Worm (Caenorhabditis elegans) whole organism, dauer: ENCODE measurements around the gene M05D6.1.

Source experiments
- unc-62 ChIP-seq: sonication (generic microtip); optimal IDR thresholded peaks from 2 replicates; lab custom pipeline; 2017; ENCODE audit warnings: missing biosample characterization, missing genetic modification reagents, missing genetic modification characterization

Gene M05D6.1

DNA sequence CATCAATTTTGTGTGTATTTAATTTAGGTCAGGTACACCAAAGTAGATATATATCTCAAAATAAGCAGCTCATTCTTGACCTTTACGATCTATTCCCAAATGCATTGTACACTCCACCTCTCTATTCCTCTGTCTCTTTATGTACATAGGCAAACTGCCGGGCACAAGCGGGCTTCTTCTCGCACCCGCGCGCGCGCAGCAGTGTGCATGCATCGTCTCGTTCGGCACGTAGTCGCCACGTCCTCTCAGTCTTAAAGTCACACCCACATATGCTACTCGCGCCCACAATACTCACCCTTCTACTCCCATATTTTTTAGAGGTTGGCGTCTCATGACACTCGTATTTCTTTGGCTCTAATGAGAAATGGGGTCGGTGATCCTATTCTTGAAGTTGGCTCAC, 23.8 kb downstream of the M05D6.1 start:
- no peak for TF ChIP-seq unc-62

DNA sequence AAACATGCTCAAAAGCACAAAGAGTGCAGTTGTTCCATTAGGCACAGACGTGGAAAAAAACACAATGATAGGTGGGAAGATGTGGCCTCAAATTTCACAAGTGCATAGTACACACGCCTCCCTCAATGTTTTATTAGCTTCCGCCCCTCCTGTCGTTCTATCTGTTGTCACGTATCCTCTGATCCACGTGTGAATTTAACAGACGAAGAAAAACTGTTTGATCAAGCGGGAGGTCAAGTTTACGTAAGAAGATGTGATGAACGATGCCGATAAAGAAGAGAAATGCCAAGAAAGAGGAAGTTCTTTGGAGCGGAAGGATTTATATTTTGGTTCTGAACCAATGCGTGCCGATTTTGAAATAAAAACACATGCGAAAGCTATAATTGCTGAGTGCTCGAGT, 24.5 kb downstream of the M05D6.1 start:
- TF ChIP-seq unc-62: no peak

DNA sequence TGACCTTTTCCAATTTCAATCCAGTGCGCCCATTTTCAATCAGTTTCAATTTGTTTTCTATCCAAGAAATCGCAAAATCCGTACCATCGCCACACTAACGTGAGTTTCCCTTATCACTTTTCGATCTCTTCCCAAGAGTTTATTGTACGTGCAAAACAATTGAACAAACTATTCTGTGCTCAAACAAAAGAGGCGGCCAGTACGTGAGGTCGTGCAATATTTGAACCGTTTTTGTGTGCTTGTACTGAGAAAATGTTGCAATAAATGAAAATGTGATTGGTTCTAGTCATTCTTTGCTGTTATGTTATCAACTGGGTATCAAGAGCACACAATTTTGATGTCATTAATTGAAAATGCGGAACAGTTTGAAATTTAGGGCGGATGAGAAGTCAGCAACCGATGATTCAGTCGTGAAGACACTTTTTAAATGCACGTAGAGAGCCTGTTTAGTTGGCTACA, 25.5 kb downstream of the M05D6.1 start, which contains the start of gene F22B5.4:
F22B5.4 (plus strand) TSS at position 51 of the 459 bp plus-strand sequence.
- no peak for TF ChIP-seq unc-62

DNA sequence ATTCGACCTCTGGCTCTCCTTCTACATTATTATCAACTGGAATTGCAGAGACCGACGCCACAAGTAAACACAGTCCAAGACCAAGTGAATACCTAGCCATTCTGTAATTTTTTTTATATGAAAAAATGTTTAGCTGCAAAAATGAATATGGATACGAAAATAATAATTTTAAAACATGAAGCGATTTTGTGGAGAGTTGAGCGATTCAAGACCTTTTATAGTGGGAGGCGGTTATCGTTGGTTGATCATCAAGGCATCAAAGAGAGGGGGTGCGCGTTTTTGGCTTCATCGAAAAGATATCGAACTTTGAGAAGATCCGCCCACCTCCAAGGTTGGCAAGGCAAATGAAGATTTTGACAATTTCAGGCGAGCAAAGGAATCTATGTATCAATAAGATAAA, 28.5 kb downstream of the M05D6.1 start, which contains the start of gene cut-3:
cut-3 (minus strand) TSS at position 101 of the 400 bp plus-strand sequence.
- TF ChIP-seq unc-62: no peak

DNA sequence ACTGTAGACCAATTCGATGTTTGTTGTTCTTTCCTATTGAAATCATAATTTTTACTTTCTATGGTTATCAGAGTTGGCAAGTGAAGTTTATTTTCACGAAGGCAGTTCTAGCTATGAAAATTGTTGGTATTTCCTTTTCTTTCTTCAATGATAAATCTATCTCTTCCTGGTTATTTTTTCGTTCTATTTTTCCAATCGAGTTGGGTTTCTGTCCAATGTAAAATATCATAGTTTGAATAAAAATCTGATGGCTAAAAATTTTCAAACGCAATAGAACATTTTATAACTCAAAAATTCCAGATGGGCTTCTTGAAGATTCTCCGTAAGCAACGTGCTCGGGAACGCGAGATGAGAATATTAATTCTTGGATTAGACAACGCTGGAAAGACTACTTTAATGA, 31.2 kb downstream of the M05D6.1 start, which contains the start of gene evl-20:
evl-20 (plus strand) TSS at position 301 of the 400 bp plus-strand sequence.
- no peak for TF ChIP-seq unc-62

DNA sequence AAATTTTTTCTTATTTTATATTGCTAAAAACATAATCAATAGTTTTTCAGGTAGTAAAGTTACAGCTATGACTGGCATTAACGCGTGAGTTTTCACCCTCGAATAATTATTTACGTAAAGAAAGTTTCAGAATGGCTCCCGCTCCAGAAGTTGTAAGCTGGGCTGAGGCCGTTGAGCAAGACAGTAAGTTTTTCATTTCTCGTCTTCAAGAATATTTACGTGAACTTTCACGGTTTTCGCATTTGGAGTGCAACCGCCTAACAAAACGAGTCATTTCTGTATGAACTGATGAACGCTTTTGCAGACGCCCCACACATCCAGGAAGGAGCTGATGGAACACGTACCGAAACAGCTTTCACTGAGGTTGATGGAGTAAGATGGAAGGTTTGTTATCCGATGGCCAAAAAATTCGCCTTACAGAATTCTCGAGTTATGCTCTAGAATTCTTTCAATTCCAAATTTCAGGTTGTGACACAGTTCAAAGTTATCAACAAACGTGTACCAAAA, 32.4 kb downstream of the M05D6.1 start, which contains the start of gene eif-3.G:
eif-3.G (plus strand) TSS at position 51 of the 507 bp plus-strand sequence.
- no peak for TF ChIP-seq unc-62

DNA sequence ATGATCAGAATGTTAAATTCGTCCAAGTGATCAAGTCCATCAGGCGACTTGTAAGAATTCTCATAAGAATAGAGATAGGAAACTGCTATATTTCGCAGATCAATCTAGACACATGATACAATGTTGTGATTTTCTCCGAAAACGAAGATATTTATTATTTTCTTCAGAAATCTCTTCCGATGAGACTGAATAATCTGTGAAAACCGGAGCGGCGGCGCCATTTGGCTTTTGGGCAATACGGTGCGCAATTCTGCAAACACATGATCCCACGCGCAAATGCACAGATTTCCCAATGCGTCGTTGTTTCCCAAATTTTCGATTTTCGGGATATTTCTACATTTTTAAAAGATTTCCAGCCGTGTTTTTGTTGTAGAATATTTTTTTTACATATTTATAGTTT, 33.0 kb downstream of the M05D6.1 start:
- TF ChIP-seq unc-62: no peak

DNA sequence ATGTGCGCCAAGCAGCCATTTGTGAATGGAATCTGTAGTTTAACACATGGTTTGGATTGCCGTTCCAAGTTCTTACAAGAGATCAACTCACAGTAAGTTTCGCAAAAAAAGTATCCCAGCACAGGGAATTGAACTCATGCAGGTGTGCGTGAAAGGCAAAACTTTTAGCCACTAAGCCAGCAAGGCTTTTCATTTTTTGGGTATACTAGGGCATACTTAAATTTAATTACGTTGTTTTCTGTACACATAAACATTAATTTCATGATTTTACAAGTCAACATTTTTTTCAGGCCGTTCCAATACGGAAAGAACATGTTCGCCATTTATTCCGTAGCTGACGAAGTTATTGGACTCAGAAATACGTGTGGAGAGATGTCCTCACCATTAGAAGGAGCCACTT, 33.7 kb downstream of the M05D6.1 start:
- no peak for TF ChIP-seq unc-62

DNA sequence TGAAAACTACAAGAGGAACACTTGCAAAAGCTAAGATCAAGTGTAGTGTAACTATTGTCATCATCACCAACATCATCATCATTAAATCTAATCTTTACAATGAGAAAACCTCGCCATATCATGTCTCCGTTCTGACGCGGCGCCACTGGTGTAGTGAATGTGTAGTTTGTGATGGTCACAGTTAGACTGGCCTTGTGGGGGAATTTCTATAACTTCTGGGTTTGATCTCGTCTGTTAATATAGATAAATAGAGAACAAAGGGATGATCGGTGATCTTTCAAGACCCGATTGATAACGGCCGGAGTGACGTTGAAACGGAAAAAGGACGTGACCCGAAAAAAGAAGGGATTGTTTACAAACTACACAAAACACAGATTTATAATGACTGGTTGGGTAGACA, 34.4 kb downstream of the M05D6.1 start:
- TF ChIP-seq unc-62: no peak

DNA sequence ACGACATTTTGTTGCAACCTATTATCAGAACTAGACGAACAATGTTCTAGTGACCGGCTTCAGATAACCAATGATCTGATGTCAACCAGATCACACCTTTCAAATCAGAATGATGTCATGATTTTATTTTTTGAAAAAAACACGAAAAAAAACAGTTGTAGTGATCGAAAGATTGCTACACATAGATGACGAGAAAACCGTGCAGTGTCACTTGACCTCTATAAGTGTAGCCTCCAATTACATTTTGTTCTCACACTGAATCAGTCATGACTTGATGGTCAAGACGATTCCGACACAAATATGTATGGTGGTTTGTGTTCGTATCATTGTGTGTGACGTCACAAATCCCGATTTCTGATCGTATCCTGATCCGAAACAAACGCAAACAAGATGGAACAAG, 35.1 kb downstream of the M05D6.1 start:
- no peak for TF ChIP-seq unc-62

DNA sequence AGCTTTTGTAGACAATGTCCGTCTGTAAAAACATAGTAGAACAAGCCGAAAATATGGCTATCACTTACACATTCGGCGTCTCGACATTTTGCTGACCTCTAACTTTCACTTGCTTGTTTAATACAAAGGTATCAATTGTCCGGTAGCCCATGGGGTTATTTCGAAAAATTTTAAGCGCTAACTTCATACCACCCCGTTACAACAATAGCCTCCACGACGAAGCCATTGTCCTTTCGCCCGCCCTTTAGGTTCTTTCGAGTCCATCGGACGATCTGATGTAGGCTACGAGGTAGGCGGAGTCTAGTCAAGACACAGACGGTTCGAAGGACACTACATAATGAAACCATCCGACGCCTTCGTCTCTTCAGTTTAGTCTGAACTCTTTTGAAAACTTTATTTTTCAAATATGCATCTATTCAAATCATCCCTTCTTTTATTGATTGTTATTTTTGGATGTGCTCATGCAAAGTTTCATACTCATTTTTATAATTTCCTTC, 36.4 kb downstream of the M05D6.1 start, which contains the start of gene lips-10:
lips-10 (plus strand) TSS at position 378 of the 497 bp plus-strand sequence.
- TF ChIP-seq unc-62: no peak

DNA sequence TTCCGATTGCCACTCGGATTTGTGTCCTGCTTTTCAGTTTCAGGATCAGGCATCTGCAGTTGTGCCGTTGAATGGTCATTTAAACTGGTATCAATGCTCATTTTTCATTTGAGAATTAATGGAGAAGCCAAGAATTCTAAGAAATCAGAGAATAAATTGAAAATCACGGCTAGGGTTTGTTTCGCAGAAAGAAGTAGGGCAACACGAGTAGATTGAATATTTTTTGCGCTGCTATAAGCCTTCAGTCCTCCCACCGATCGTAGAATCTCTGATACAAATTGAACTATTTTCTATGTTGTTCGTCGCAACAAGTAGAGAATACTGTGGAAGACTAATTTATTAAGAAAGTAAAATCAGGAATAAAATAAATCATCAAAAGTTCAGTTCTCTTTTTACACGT, 38.2 kb downstream of the M05D6.1 start, which contains the start of gene acp-3:
acp-3 (minus strand) TSS at position 101 of the 400 bp plus-strand sequence.
- TF ChIP-seq unc-62: no peak

DNA sequence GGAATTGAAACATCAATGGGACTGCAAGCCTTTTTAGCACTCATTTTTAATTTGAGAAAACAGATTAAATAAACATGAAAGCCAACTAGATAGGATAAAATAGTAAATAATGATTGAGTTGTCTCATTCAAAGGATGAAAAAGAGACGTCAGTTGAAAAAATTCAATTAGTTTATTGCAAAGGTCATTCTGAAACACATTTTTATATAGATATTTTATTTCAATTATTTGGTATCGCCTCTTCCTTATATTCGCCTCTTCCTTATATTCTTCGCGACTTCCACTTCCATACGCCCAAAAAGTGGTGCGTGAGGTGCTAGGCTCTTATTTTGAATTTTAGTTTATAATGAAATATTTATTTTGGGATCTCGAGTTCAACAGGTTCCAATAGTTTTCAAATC, 40.2 kb downstream of the M05D6.1 start, which contains the start of gene acp-4:
acp-4 (minus strand) TSS at position 101 of the 400 bp plus-strand sequence.
- no peak for TF ChIP-seq unc-62

DNA sequence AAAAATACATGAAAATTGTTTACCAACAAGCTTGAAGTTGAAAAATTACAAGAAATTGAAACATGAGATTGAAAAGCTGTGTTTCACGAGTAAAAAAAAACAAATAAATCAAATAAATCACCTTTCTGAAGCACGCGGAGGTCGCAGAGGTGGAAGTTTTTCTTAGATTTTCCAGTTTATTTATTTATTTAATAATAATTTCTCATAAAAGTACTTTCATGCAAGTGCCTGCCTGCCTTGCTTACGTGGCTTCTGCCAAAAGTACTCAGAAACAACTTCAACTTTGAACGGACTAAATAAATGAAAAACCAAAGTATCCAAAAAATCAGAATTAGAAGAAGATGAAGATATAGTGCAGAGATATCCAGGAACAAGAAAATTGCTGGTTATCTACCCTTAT, 43.3 kb downstream of the M05D6.1 start, which contains the start of gene acp-2:
acp-2 (minus strand) TSS at position 101 of the 400 bp plus-strand sequence.
- no peak for TF ChIP-seq unc-62

DNA sequence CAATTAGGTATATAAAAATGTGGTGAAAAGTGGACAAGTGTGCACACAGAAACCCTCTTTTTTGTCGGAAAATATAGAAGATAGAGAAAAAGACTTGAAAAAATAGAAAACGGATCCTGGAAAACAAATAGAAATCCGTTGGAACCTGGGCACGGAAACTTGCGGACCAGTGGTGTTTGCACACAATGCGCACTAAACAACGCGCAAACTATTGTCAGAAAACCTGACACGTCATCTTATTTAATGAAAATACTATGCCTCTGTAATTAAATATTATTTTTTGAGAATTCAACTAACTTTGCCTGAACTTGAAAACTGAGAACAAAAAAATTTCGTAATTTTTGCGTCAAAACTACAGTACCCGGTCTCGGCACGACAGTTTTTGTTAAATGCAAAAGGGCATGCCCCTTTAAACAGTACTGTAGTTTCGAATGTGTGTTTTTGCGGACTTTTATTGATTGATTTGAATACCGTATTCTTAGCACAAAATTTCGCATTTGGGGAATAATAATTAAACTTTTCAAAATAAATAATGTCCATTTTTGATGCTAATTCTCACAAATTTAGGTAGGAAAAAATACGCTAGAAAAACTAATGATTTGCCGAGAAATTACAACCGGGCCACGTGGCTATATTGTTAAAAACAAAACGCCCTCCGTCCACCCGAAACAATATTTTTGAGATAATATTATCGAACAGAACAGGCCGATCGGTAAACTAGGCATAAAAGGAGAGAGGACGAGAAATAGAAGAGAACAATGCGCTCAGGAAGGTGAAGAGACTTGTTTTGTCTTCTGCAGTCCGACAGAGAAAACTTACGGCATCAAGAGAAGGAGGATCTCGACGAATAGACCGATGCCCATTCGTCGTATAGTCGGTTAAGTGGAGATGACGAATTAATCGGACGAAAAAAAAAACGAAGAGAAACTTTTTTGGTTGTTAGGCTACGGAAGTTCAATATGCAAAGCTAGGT, 46.0 kb downstream of the M05D6.1 start:
- no peak for TF ChIP-seq unc-62

DNA sequence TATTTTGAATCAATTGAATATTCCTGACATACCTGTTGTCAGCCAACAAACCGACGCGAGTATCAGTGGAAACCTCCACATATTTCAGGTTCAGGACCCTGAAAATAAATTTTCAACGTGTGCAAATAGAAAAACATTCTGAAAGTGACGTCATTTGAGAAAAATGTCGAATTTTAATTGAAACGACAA, 46.6 kb downstream of the M05D6.1 start, which contains the start of gene F14E5.2:
F14E5.2 (minus strand) TSS at position 101 of the 189 bp plus-strand sequence.
- TF ChIP-seq unc-62: no peak
